Worm (Caenorhabditis elegans): Measurements from ENCODE around the gene F56C4.1.

ce11 chrIV:10614918-10615477 lies 21.8 kb upstream of the F56C4.1 start, which contains the start of gene ptr-14:
- no peak for TF ChIP-seq ztf-28 (GFP tag; IDR thresholded peaks at IDR 0.05)
- TF ChIP-seq snpc-4 (GFP tag; optimal IDR thresholded peaks at IDR 0.05), result no peak
- TF ChIP-seq snpc-4 (tag; optimal IDR thresholded peaks at IDR 0.05), result no peak
- TF ChIP-seq die-1 (tag; optimal IDR thresholded peaks at IDR 0.05), result no peak
- TF ChIP-seq F52B5.7 (tag; optimal IDR thresholded peaks at IDR 0.05), result no peak
- no peak for TF ChIP-seq T07F8.4 (tag; optimal IDR thresholded peaks at IDR 0.05)

All from whole organism, young adult.